Worm (Caenorhabditis elegans) whole organism, late embryonic: ENCODE data around the gene T05E12.9.

Experiments
- C38D4.7 ChIP-seq: fragments of 200-800 bp; sonication (Bioruptor generic); optimal IDR thresholded peaks from 2 replicates; lab custom pipeline; 2018; ENCODE audit warnings: mild to moderate bottlenecking, missing genetic modification characterization, moderate library complexity, missing compliant biosample characterization
- F13H6.1 ChIP-seq: sonication (generic microtip); optimal IDR thresholded peaks from 2 replicates; lab custom pipeline; 2016; ENCODE audit warnings: missing genetic modification characterization, missing compliant biosample characterization
- K09A11.1 ChIP-seq: sonication (generic microtip); optimal IDR thresholded peaks from 2 replicates; lab custom pipeline; 2017; ENCODE audit warnings: antibody characterized with exemption, mild to moderate bottlenecking, missing genetic modification characterization, missing compliant biosample characterization; ENCODE audit not compliant: insufficient read depth
- T23F11.4 ChIP-seq: fragments of 200-800 bp; sonication (Bioruptor generic); optimal IDR thresholded peaks from 2 replicates; lab custom pipeline; 2018; ENCODE audit warnings: mild to moderate bottlenecking, missing genetic modification characterization, missing compliant biosample characterization
- Y22D7AL.16 ChIP-seq: sonication (generic microtip); optimal IDR thresholded peaks from 2 replicates; lab custom pipeline; 2016; ENCODE audit warnings: missing genetic modification characterization, missing compliant biosample characterization
- ceh-14 ChIP-seq: sonication (generic microtip); optimal IDR thresholded peaks from 2 replicates; lab custom pipeline; 2016; ENCODE audit warnings: missing genotype, missing genetic modification characterization, missing compliant biosample characterization
- ceh-19 ChIP-seq: fragments of 200-800 bp; sonication (Bioruptor generic); optimal IDR thresholded peaks from 2 replicates; lab custom pipeline; 2018; ENCODE audit warnings: mild to moderate bottlenecking, missing genetic modification characterization, missing compliant biosample characterization
- ceh-22 ChIP-seq: sonication (generic microtip); optimal IDR thresholded peaks from 2 replicates; lab custom pipeline; 2017; ENCODE audit warnings: missing biosample characterization, missing genetic modification characterization
- ceh-24 ChIP-seq: sonication (generic microtip); optimal IDR thresholded peaks from 2 replicates; lab custom pipeline; 2016; ENCODE audit warnings: mild to moderate bottlenecking, missing genetic modification characterization, missing compliant biosample characterization
- ceh-34 ChIP-seq: sonication (generic microtip); optimal IDR thresholded peaks from 2 replicates; lab custom pipeline; 2016; ENCODE audit warnings: mild to moderate bottlenecking, missing genetic modification characterization, missing compliant biosample characterization
- ceh-9 ChIP-seq: sonication (generic microtip); optimal IDR thresholded peaks from 2 replicates; lab custom pipeline; 2016; ENCODE audit warnings: mild to moderate bottlenecking, missing genetic modification characterization, inconsistent platforms, missing compliant biosample characterization
- che-1 ChIP-seq: sonication (generic microtip); optimal IDR thresholded peaks from 2 replicates; lab custom pipeline; 2016; ENCODE audit warnings: mild to moderate bottlenecking, missing genetic modification characterization, missing compliant biosample characterization
- dmd-4 ChIP-seq: sonication (generic microtip); optimal IDR thresholded peaks from 2 replicates; lab custom pipeline; 2016; ENCODE audit warnings: borderline replicate concordance, missing genetic modification characterization, missing compliant biosample characterization
- dve-1 ChIP-seq: sonication (generic microtip); optimal IDR thresholded peaks from 2 replicates; lab custom pipeline; 2017; ENCODE audit warnings: antibody characterized with exemption, mild to moderate bottlenecking, missing genetic modification characterization, missing compliant biosample characterization
- elt-2 ChIP-seq: sonication (generic microtip); optimal IDR thresholded peaks from 2 replicates; lab custom pipeline; 2016; ENCODE audit warnings: missing genetic modification reagents, missing genetic modification characterization, missing compliant biosample characterization
- elt-4 ChIP-seq: sonication (generic microtip); optimal IDR thresholded peaks from 2 replicates; lab custom pipeline; 2016; ENCODE audit warnings: missing genetic modification characterization, missing compliant biosample characterization
- fax-1 ChIP-seq: sonication (generic microtip); optimal IDR thresholded peaks from 2 replicates; lab custom pipeline; 2016; ENCODE audit warnings: missing genotype, missing genetic modification characterization, missing compliant biosample characterization
- fkh-10 ChIP-seq: fragments of 150-350 bp; optimal IDR thresholded peaks from 2 replicates; lab custom pipeline; 2014; ENCODE audit warnings: missing biosample characterization, missing genetic modification reagents, missing genetic modification characterization
- hlh-13 ChIP-seq: fragments of 200-800 bp; sonication (Bioruptor generic); optimal IDR thresholded peaks from 2 replicates; lab custom pipeline; 2018; ENCODE audit warnings: mild to moderate bottlenecking, missing genetic modification characterization, missing compliant biosample characterization
- hlh-15 ChIP-seq: sonication (generic microtip); optimal IDR thresholded peaks from 2 replicates; lab custom pipeline; 2016; ENCODE audit warnings: missing genetic modification characterization, missing compliant biosample characterization
- lim-6 ChIP-seq: sonication (generic microtip); optimal IDR thresholded peaks from 2 replicates; lab custom pipeline; 2016; ENCODE audit warnings: missing genetic modification characterization, missing compliant biosample characterization
- lin-11 ChIP-seq: fragments of 200-800 bp; sonication (Bioruptor generic); optimal IDR thresholded peaks from 2 replicates; lab custom pipeline; 2018; ENCODE audit warnings: mild to moderate bottlenecking, missing genetic modification characterization, missing compliant biosample characterization
- madf-2 ChIP-seq: sonication (generic microtip); optimal IDR thresholded peaks from 2 replicates; lab custom pipeline; 2017; ENCODE audit warnings: missing genetic modification characterization, missing compliant biosample characterization
- nfya-1 ChIP-seq: sonication (generic microtip); optimal IDR thresholded peaks from 2 replicates; lab custom pipeline; 2017; ENCODE audit warnings: missing genetic modification characterization, mild to moderate bottlenecking, missing compliant biosample characterization, antibody characterized with exemption, moderate library complexity
- nhr-11 ChIP-seq: fragments of 150-350 bp; optimal IDR thresholded peaks from 2 replicates; lab custom pipeline; 2014; ENCODE audit warnings: missing biosample characterization, missing genetic modification characterization
- nhr-232 ChIP-seq: sonication (generic microtip); optimal IDR thresholded peaks from 2 replicates; lab custom pipeline; 2016; ENCODE audit warnings: missing genetic modification characterization, missing compliant biosample characterization
- odd-2 ChIP-seq: sonication (generic microtip); optimal IDR thresholded peaks from 2 replicates; lab custom pipeline; 2017; ENCODE audit warnings: antibody characterized with exemption, mild to moderate bottlenecking, missing genetic modification characterization, missing compliant biosample characterization
- pat-9 ChIP-seq: fragments of 200-800 bp; sonication (Bioruptor generic); optimal IDR thresholded peaks from 2 replicates; lab custom pipeline; 2018; ENCODE audit warnings: mild to moderate bottlenecking, missing genetic modification characterization, moderate library complexity, missing compliant biosample characterization
- pqm-1 ChIP-seq: sonication (generic microtip); optimal IDR thresholded peaks from 2 replicates; lab custom pipeline; 2016; ENCODE audit warnings: missing genetic modification characterization, missing compliant biosample characterization
- rnt-1 ChIP-seq: sonication (generic microtip); optimal IDR thresholded peaks from 2 replicates; lab custom pipeline; 2016; ENCODE audit warnings: missing genetic modification characterization, missing compliant biosample characterization
- sdc-2 ChIP-seq: sonication (generic microtip); optimal IDR thresholded peaks from 2 replicates; lab custom pipeline; 2016; ENCODE audit warnings: missing genotype, missing genetic modification characterization, missing compliant biosample characterization
- sox-2 ChIP-seq: fragments of 200-800 bp; sonication (Bioruptor generic); IDR thresholded peaks from 2 replicates; pipeline ENCODE4 v1.3.6; 2022; ENCODE audit warnings: missing genetic modification reagents, missing genetic modification characterization, missing compliant biosample characterization
- sox-4 ChIP-seq: sonication (generic microtip); optimal IDR thresholded peaks from 2 replicates; lab custom pipeline; 2017; ENCODE audit warnings: mild to moderate bottlenecking, missing genetic modification characterization, inconsistent platforms, missing compliant biosample characterization
- tbx-7 ChIP-seq: sonication (generic microtip); optimal IDR thresholded peaks from 2 replicates; lab custom pipeline; 2016; ENCODE audit warnings: missing genotype, missing genetic modification characterization, missing compliant biosample characterization
- unc-86 ChIP-seq: sonication (generic microtip); optimal IDR thresholded peaks from 2 replicates; lab custom pipeline; 2016; ENCODE audit warnings: missing genetic modification characterization, missing compliant biosample characterization

T05E12.9 gene

DNA sequence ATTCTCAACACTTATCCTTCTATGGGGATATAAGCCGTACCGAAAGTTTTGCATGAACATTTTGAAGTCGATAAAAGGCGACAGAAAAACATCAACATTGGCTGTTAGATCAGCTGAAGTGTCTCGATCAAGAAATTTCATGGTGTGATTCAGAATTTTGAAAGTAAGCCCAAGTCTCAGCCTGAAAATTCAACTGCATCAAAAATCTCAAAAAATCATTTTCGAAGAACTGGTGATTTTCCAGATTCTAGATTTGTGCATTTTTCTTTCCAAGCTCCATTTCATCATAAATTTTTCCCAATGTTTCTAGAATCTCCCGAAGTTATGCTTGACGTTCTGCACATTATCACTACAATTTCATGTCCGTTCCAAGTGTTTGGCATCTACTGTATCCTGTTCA lies 17.9 kb downstream of the T05E12.9 start, which contains the start of gene srh-255:
Gene srh-255, plus strand, starts transcription at position 301 of the 400 bp plus-strand sequence.
- TF ChIP-seq sox-4 (tag; lab: Kevin White, UChicago) = no peak
- no peak for TF ChIP-seq unc-86
- no peak for TF ChIP-seq sdc-2 (tag; lab: Kevin White, UChicago)
- TF ChIP-seq sox-2 = no peak
- no peak for TF ChIP-seq lim-6

- TF ChIP-seq elt-4 (tag; lab: Kevin White, UChicago) (no peak), sox-4 (tag; lab: Kevin White, UChicago) (no peak), C38D4.7 (GFP tag; lab: Kevin White, UChicago) (no peak), odd-2 (tag; lab: Kevin White, UChicago) (no peak), nhr-232 (no peak), tbx-7 (no peak), nhr-11 (tag; lab: Kevin White, UChicago) (no peak), fax-1 (tag; lab: Kevin White, UChicago) (no peak), T23F11.4 (GFP tag; lab: Kevin White, UChicago) (no peak), sdc-2 (tag; lab: Kevin White, UChicago) (no peak), lin-11 (tag; lab: Kevin White, UChicago) (no peak), che-1 (tag; lab: Kevin White, UChicago) (no peak), madf-2 (tag; lab: Kevin White, UChicago) (no peak)
These were observed 21.0 kb downstream of the T05E12.9 start, which contains the start of gene F28B1.9 for ce11 chrV:17061585-17061984. TSS of gene F28B1.9 (plus strand) at chrV:17061885.

ce11 chrV:17059987-17060386 lies 22.6 kb downstream of the T05E12.9 start, which contains the start of gene sri-66:
TSS of gene sri-66 (plus strand) at chrV:17060287.
- TF ChIP-seq pqm-1 (tag; lab: Kevin White, UChicago) (no peak), dve-1 (tag; lab: Kevin White, UChicago) (no peak), F13H6.1 (tag; lab: Kevin White, UChicago) (no peak), pat-9 (tag; lab: Kevin White, UChicago) (no peak)
- TF ChIP-seq, all 69 proteins: peak for 0

DNA sequence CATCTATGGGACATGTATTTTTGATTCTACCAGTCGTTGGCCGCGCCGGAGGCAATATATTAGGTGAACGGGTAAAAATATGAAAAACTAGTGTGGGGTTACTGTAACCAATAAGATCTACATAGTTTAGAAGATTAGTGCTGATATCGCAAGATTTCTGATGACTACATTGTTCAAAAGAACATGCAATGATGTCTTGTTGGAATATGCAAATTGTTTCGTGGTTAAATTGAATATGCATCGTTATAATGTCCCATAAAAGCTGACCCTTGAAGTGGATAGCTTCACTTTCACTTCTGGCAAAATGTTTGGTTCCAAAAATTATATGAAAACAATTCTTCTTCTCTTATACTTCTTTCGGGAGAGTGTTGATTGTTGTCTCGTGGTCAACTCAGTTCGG lies 38.1 kb downstream of the T05E12.9 start, which contains the start of gene F28B1.2:
Gene F28B1.2, plus strand, starts transcription at position 301 of the 400 bp plus-strand sequence.
- TF ChIP-seq ceh-22 (tag; lab: Kevin White, UChicago) (no peak), fkh-10 (GFP tag; lab: Kevin White, UChicago) (no peak), elt-2 (no peak), tbx-7 (no peak), rnt-1 (tag; lab: Kevin White, UChicago) (no peak), hlh-13 (GFP tag; lab: Kevin White, UChicago) (no peak), ceh-14 (no peak), dmd-4 (no peak), K09A11.1 (tag; lab: Kevin White, UChicago) (no peak), sox-4 (tag; lab: Kevin White, UChicago) (no peak), ceh-19 (GFP tag; lab: Kevin White, UChicago) (no peak), ceh-34 (tag; lab: Kevin White, UChicago) (no peak), dve-1 (tag; lab: Kevin White, UChicago) (no peak), Y22D7AL.16 (no peak), nfya-1 (tag; lab: Kevin White, UChicago) (no peak), sdc-2 (tag; lab: Kevin White, UChicago) (no peak), fax-1 (tag; lab: Kevin White, UChicago) (no peak)

- TF ChIP-seq hlh-15 (tag; lab: Kevin White, UChicago) = no peak
- no peak for TF ChIP-seq dve-1 (tag; lab: Kevin White, UChicago)
- TF ChIP-seq ceh-24 (tag; lab: Kevin White, UChicago) = no peak
- no peak for TF ChIP-seq sox-2
- TF ChIP-seq ceh-9 (tag; lab: Kevin White, UChicago) = no peak
- no peak for TF ChIP-seq ceh-22 (tag; lab: Kevin White, UChicago)
- TF ChIP-seq che-1 (tag; lab: Kevin White, UChicago) = no peak
- no peak for TF ChIP-seq F13H6.1 (tag; lab: Kevin White, UChicago)
These were observed 40.4 kb downstream of the T05E12.9 start, which contains the start of gene hpo-33 for ce11 chrV:17042263-17042662. TSS of gene hpo-33 (plus strand) at chrV:17042563.
